Fruit fly (Drosophila melanogaster) whole organism, embryonic: ENCODE measurements around the gene bib.

Experiments
- BEAF-32 ChIP-seq: fragments of 200-800 bp; sonication (Bioruptor generic); optimal IDR thresholded peaks from 3 replicates; lab custom pipeline; 2017; ENCODE audit warnings: missing biosample characterization, missing genetic modification characterization, mild to moderate bottlenecking, moderate library complexity, missing genetic modification reagents
- CG10431 ChIP-seq: fragments of 200-800 bp; sonication (Bioruptor generic); optimal IDR thresholded peaks from 3 replicates; lab custom pipeline; 2018; ENCODE audit warnings: missing biosample characterization, mild to moderate bottlenecking, missing genetic modification characterization
- CG12391 ChIP-seq: fragments of 200-800 bp; sonication (Bioruptor generic); optimal IDR thresholded peaks from 3 replicates; lab custom pipeline; 2018; ENCODE audit warnings: missing biosample characterization, mild to moderate bottlenecking, missing genetic modification characterization, moderate library complexity
- CG12744 ChIP-seq: fragments of 200-800 bp; sonication (Bioruptor generic); optimal IDR thresholded peaks from 2 replicates; lab custom pipeline; 2016; ENCODE audit warnings: missing biosample characterization, missing genetic modification characterization
- CG14014 ChIP-seq: fragments of 200-800 bp; sonication (Bioruptor generic); IDR thresholded peaks from 2 replicates; pipeline ENCODE4 v1.3.6; 2022; ENCODE audit warnings: missing biosample characterization, missing genetic modification characterization
- CG15514 ChIP-seq: fragments of 200-800 bp; sonication (Bioruptor generic); optimal IDR thresholded peaks from 3 replicates; lab custom pipeline; 2017; ENCODE audit warnings: missing biosample characterization, missing genetic modification characterization, mild to moderate bottlenecking, moderate library complexity, missing genetic modification reagents
- CG17328 ChIP-seq: fragments of 200-800 bp; sonication (Bioruptor generic); IDR thresholded peaks from 2 replicates; pipeline ENCODE4 v1.3.6; 2022; ENCODE audit warnings: missing biosample characterization, missing genetic modification characterization
- CG2116 ChIP-seq: fragments of 200-800 bp; sonication (Bioruptor generic); optimal IDR thresholded peaks from 3 replicates; lab custom pipeline; 2018; ENCODE audit warnings: missing biosample characterization, mild to moderate bottlenecking, missing genetic modification characterization
- CG2199 ChIP-seq: fragments of 200-800 bp; sonication (Bioruptor generic); IDR thresholded peaks from 3 replicates; pipeline ENCODE4 v1.3.6; 2022; ENCODE audit warnings: missing biosample characterization, missing genetic modification characterization
- CG4360 ChIP-seq: fragments of 200-800 bp; sonication (Bioruptor generic); IDR thresholded peaks from 2 replicates; pipeline ENCODE4 v1.3.6; 2022; ENCODE audit warnings: missing biosample characterization, missing genetic modification characterization
- CG43689 ChIP-seq: fragments of 200-800 bp; sonication (Bioruptor generic); IDR thresholded peaks from 2 replicates; pipeline ENCODE4 v1.3.6; 2022; ENCODE audit warnings: missing biosample characterization, missing genetic modification characterization
- CG6765 ChIP-seq: fragments of 200-800 bp; sonication (Bioruptor generic); optimal IDR thresholded peaks from 3 replicates; lab custom pipeline; 2017; ENCODE audit warnings: missing biosample characterization, mild to moderate bottlenecking, missing genetic modification characterization
- CG9876 ChIP-seq: fragments of 200-800 bp; sonication (Bioruptor generic); optimal IDR thresholded peaks from 2 replicates; lab custom pipeline; 2016; ENCODE audit warnings: missing biosample characterization, missing genetic modification characterization
- D ChIP-seq, 2 experiments: fragments of 200-800 bp in 1 of 2; fragments of >200 bp in 1 of 2; sonication (Bioruptor generic) in 1 of 2; optimal IDR thresholded peaks; 2 replicates in 1 of 2; 3 replicates in 1 of 2; lab custom pipeline; 2017; ENCODE audit warnings: mild to moderate bottlenecking in 1 of 2, missing biosample characterization in 1 of 2, missing genetic modification characterization in 1 of 2, missing genetic modification reagents in 1 of 2
- Doc2 ChIP-seq: fragments of 200-800 bp; sonication (Bioruptor generic); IDR thresholded peaks from 2 replicates; pipeline ENCODE4 v1.3.6; 2022; ENCODE audit warnings: missing biosample characterization, missing genetic modification characterization
- Doc3 ChIP-seq: fragments of 200-800 bp; sonication (Bioruptor generic); IDR thresholded peaks from 3 replicates; pipeline ENCODE4 v1.3.6; 2022; ENCODE audit warnings: missing biosample characterization, missing genetic modification characterization; ENCODE audit not compliant: partially characterized antibody
- Dp ChIP-seq: fragments of 200-800 bp; sonication (Bioruptor generic); optimal IDR thresholded peaks from 2 replicates; lab custom pipeline; 2018; ENCODE audit warnings: missing biosample characterization, mild to moderate bottlenecking, missing genetic modification characterization, moderate library complexity
- E2f1 ChIP-seq: fragments of 200-800 bp; sonication (Bioruptor generic); IDR thresholded peaks from 2 replicates; pipeline ENCODE4 v1.3.6; 2022; ENCODE audit warnings: missing biosample characterization, missing genetic modification characterization
- H2.0 ChIP-seq: fragments of 200-800 bp; sonication (Bioruptor generic); IDR thresholded peaks from 2 replicates; pipeline ENCODE4 v1.3.6; 2022; ENCODE audit warnings: missing biosample characterization, missing genetic modification characterization
- HLH3B ChIP-seq: fragments of 200-800 bp; sonication (Bioruptor generic); IDR thresholded peaks from 2 replicates; pipeline ENCODE4 v1.3.6; 2022; ENCODE audit warnings: missing biosample characterization, missing genetic modification characterization
- Hmr ChIP-seq: fragments of 200-800 bp; sonication (Bioruptor generic); optimal IDR thresholded peaks from 3 replicates; lab custom pipeline; 2017; ENCODE audit warnings: mild to moderate bottlenecking, missing biosample characterization, missing genetic modification reagents, missing genetic modification characterization
- Meics ChIP-seq: fragments of 200-800 bp; sonication (Bioruptor generic); optimal IDR thresholded peaks from 2 replicates; lab custom pipeline; 2017; ENCODE audit warnings: missing biosample characterization, mild to moderate bottlenecking, missing genetic modification characterization
- ac ChIP-seq: fragments of 200-800 bp; sonication (Bioruptor generic); optimal IDR thresholded peaks from 3 replicates; lab custom pipeline; 2017; ENCODE audit warnings: missing biosample characterization, mild to moderate bottlenecking, missing genetic modification characterization
- aop ChIP-seq: fragments of 200-800 bp; sonication (Bioruptor generic); IDR thresholded peaks from 2 replicates; pipeline ENCODE4 v1.3.6; 2022; ENCODE audit warnings: missing biosample characterization, missing genetic modification characterization
- az2 ChIP-seq: fragments of 200-800 bp; sonication (Bioruptor generic); optimal IDR thresholded peaks from 3 replicates; lab custom pipeline; 2016; ENCODE audit warnings: missing biosample characterization, missing genetic modification characterization
- crol ChIP-seq: fragments of 200-800 bp; sonication (Bioruptor generic); IDR thresholded peaks from 2 replicates; pipeline ENCODE4 v1.3.6; 2022; ENCODE audit warnings: missing biosample characterization, missing genetic modification characterization
- emc ChIP-seq: fragments of 200-800 bp; sonication (Bioruptor generic); optimal IDR thresholded peaks from 2 replicates; lab custom pipeline; 2016; ENCODE audit warnings: missing biosample characterization, missing genetic modification characterization
- exex ChIP-seq: fragments of 200-800 bp; sonication (Bioruptor generic); optimal IDR thresholded peaks from 4 replicates; lab custom pipeline; 2018; ENCODE audit warnings: missing biosample characterization, mild to moderate bottlenecking, missing genetic modification characterization, moderate library complexity
- eyg ChIP-seq: fragments of 200-800 bp; sonication (Bioruptor generic); optimal IDR thresholded peaks from 3 replicates; lab custom pipeline; 2016; ENCODE audit warnings: missing biosample characterization, missing genetic modification characterization
- gro ChIP-seq: fragments of 200-800 bp; sonication (Bioruptor generic); optimal IDR thresholded peaks from 2 replicates; lab custom pipeline; 2016; ENCODE audit warnings: missing biosample characterization, missing genetic modification characterization
- hkb ChIP-seq, 2 experiments: fragments of 200-800 bp in 1 of 2; fragments of >200 bp in 1 of 2; sonication (Bioruptor generic) in 1 of 2; IDR thresholded peaks in 1 of 2; optimal IDR thresholded peaks in 1 of 2; 2 replicates each; pipeline versions ENCODE4 v1.3.6 to Lab custom; 2017 to 2022; ENCODE audit warnings: missing biosample characterization in 1 of 2, missing genetic modification characterization in 1 of 2
- jumu ChIP-seq: fragments of 200-800 bp; sonication (Bioruptor generic); optimal IDR thresholded peaks from 3 replicates; lab custom pipeline; 2016; ENCODE audit warnings: missing biosample characterization, missing genetic modification characterization
- klu ChIP-seq: fragments of 200-800 bp; sonication (Bioruptor generic); IDR thresholded peaks from 2 replicates; pipeline ENCODE4 v1.3.6; 2022; ENCODE audit warnings: missing biosample characterization, missing genetic modification characterization
- kni ChIP-seq: fragments of 200-800 bp; sonication (Bioruptor generic); optimal IDR thresholded peaks from 3 replicates; lab custom pipeline; 2017; ENCODE audit warnings: mild to moderate bottlenecking, missing biosample characterization, missing genetic modification reagents, missing genetic modification characterization
- mam ChIP-seq: fragments of 200-800 bp; sonication (Bioruptor generic); optimal IDR thresholded peaks from 3 replicates; lab custom pipeline; 2016; ENCODE audit warnings: missing biosample characterization, missing genetic modification characterization
- nerfin-1 ChIP-seq: fragments of 200-800 bp; sonication (Bioruptor generic); optimal IDR thresholded peaks from 3 replicates; lab custom pipeline; 2019; ENCODE audit warnings: missing biosample characterization, mild to moderate bottlenecking, missing genetic modification characterization, moderate library complexity
- odd ChIP-seq: fragments of 200-800 bp; sonication (Bioruptor generic); optimal IDR thresholded peaks from 2 replicates; lab custom pipeline; 2017; ENCODE audit warnings: missing biosample characterization, mild to moderate bottlenecking, missing genetic modification characterization
- prd ChIP-seq, 3 experiments: fragments of >200 bp in 2 of 3; fragments of 200-800 bp in 1 of 3; sonication (Bioruptor generic) in 1 of 3; optimal IDR thresholded peaks in 2 of 3; IDR thresholded peaks in 1 of 3; 2 replicates in 2 of 3; 3 replicates in 1 of 3; pipeline versions ENCODE4 v1.3.6 to Lab custom; 2017 to 2022; ENCODE audit warnings: missing biosample characterization in 1 of 3, missing genetic modification characterization in 1 of 3
- scrt ChIP-seq: fragments of 200-800 bp; sonication (Bioruptor generic); optimal IDR thresholded peaks from 2 replicates; lab custom pipeline; 2018; ENCODE audit warnings: missing biosample characterization, mild to moderate bottlenecking, missing genetic modification characterization, moderate library complexity
- sqz ChIP-seq: fragments of 200-800 bp; sonication (Bioruptor generic); optimal IDR thresholded peaks from 3 replicates; lab custom pipeline; 2018; ENCODE audit warnings: missing biosample characterization, mild to moderate bottlenecking, missing genetic modification characterization
- stc ChIP-seq: fragments of 200-800 bp; sonication (Bioruptor generic); IDR thresholded peaks from 2 replicates; pipeline ENCODE4 v1.3.6; 2022; ENCODE audit warnings: missing biosample characterization, missing genetic modification characterization
- tap ChIP-seq: fragments of 200-800 bp; optimal IDR thresholded peaks from 3 replicates; lab custom pipeline; 2019; ENCODE audit warnings: missing biosample characterization, mild to moderate bottlenecking, missing genetic modification characterization, moderate library complexity
- tio ChIP-seq: fragments of 200-800 bp; sonication (Bioruptor generic); optimal IDR thresholded peaks from 2 replicates; lab custom pipeline; 2017; ENCODE audit warnings: missing biosample characterization, missing genetic modification characterization, inconsistent platforms
- twi ChIP-seq: fragments of 200-800 bp; optimal IDR thresholded peaks from 2 replicates; lab custom pipeline; 2019; ENCODE audit warnings: missing biosample characterization, mild to moderate bottlenecking, missing genetic modification characterization, moderate library complexity
- vfl ChIP-seq: fragments of 200-800 bp; sonication (Bioruptor generic); optimal IDR thresholded peaks from 2 replicates; lab custom pipeline; 2016; ENCODE audit warnings: missing biosample characterization, missing genetic modification characterization
- wek ChIP-seq: fragments of 200-800 bp; sonication (Bioruptor generic); optimal IDR thresholded peaks from 3 replicates; lab custom pipeline; 2018; ENCODE audit warnings: missing biosample characterization, mild to moderate bottlenecking, missing genetic modification characterization, moderate library complexity
- zen ChIP-seq: fragments of 200-800 bp; sonication (Bioruptor generic); optimal IDR thresholded peaks from 3 replicates; lab custom pipeline; 2018; ENCODE audit warnings: missing biosample characterization, mild to moderate bottlenecking, missing genetic modification characterization, moderate library complexity
- zfh2 ChIP-seq: fragments of 200-800 bp; sonication (Bioruptor generic); optimal IDR thresholded peaks from 2 replicates; lab custom pipeline; 2016; ENCODE audit warnings: missing biosample characterization, missing genetic modification characterization

Gene bib

DNA sequence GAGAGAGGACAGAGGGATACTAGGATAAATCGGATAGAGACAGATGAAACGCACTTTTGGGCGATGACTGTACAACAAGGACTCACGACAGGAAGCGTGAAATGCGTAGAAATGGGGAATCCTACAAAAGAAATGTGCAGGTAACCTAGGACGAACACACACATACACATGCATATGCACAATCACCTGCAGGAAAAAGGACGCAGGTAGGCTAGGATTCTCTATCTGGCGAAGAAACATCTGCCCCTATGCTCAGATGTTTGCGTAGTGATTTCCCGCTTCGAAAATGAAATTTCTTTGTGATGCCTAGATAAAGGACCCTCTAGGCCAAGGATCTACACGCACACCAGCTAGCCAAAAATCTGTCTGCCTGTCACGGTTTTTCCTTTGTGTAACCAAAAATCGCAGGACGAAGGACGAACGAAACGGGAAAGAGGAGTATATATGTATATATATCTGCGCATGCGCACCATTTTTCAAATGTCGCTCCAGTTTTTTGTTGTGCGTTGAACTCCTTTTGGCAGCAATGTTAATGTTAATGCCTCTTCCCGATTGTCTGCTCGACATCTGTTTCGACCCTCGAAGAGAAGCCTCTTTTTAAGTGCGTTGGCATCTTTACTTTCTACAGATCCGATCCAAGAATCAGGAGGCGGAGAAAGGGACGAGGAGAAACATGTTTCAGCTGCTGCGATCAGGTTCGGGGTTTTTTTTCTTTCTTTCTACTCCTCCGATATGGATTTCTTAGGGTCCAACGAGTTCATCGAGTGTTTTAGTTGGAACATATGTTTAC lies 4.0 kb downstream of the bib start (continued):
- no peak for TF ChIP-seq CG10431 (GFP tag; lab: Kevin White, UChicago)
- TF ChIP-seq jumu (GFP tag; lab: Kevin White, UChicago), result no peak
- TF ChIP-seq CG12744, result no peak
- TF ChIP-seq zen, result peak; percentile 41
- no peak for TF ChIP-seq emc (GFP tag; lab: Kevin White, UChicago)
- no peak for TF ChIP-seq odd (GFP tag; lab: Kevin White, UChicago)
- TF ChIP-seq CG2199 (GFP tag; lab: Robert Waterston, UW), result peak; percentile 57; the same call in 1 of the 3 replicates
- no peak for TF ChIP-seq CG17328 (GFP tag; lab: Robert Waterston, UW)
- no peak for TF ChIP-seq E2f1
- no peak for TF ChIP-seq CG14014 (GFP tag; lab: Robert Waterston, UW)
- peak; percentile 82 for TF ChIP-seq kni (GFP tag; lab: Kevin White, UChicago)
- 0 out of 2 replicates have a peak, but pooled peaks have one; percentile 45 for TF ChIP-seq aop
- no peak for TF ChIP-seq stc (GFP tag; lab: Robert Waterston, UW)
- TF ChIP-seq CG2116, result no peak
- TF ChIP-seq H2.0 (GFP tag; lab: Robert Waterston, UW), result no peak
- TF ChIP-seq CG6765, result no peak
- no peak for TF ChIP-seq mam
- TF ChIP-seq zfh2 (GFP tag; lab: Kevin White, UChicago), result no peak
- no peak for TF ChIP-seq gro
- TF ChIP-seq CG12391 (tag; lab: Kevin White, UChicago), result no peak
- TF ChIP-seq crol (GFP tag; lab: Robert Waterston, UW), result peak; percentile 57; the same call in 1 of the 2 replicates
- TF ChIP-seq prd (optimal IDR thresholded peaks at IDR 0.05; lab: Kevin White, UChicago), result no peak
- 0 out of 3 replicates have a peak, but pooled peaks have one; percentile 20 for TF ChIP-seq prd (GFP tag; IDR thresholded peaks at IDR 0.05; lab: Robert Waterston, UW)
- TF ChIP-seq CG15514 (GFP tag; lab: Kevin White, UChicago), result no peak
- TF ChIP-seq Dp, result no peak
- peak; percentile 5 for TF ChIP-seq sqz (GFP tag; lab: Kevin White, UChicago)
- no peak for TF ChIP-seq BEAF-32
- no peak for TF ChIP-seq eyg (GFP tag; lab: Kevin White, UChicago)
- TF ChIP-seq vfl (GFP tag; lab: Kevin White, UChicago), result peak; percentile 22
- TF ChIP-seq Meics, result no peak
- TF ChIP-seq nerfin-1 (tag; lab: Kevin White, UChicago), result no peak
- no peak for TF ChIP-seq Doc2 (GFP tag; lab: Robert Waterston, UW)
- TF ChIP-seq exex, result no peak
- TF ChIP-seq az2 (GFP tag; lab: Kevin White, UChicago), result no peak
- no peak for TF ChIP-seq tio (GFP tag; lab: Kevin White, UChicago)
- TF ChIP-seq twi (tag; lab: Kevin White, UChicago), result peak; percentile 98
- TF ChIP-seq CG43689 (GFP tag; lab: Robert Waterston, UW), result no peak
- no peak for TF ChIP-seq HLH3B (GFP tag; lab: Robert Waterston, UW)
- TF ChIP-seq Doc3 (GFP tag; lab: Robert Waterston, UW), result no peak
- TF ChIP-seq Hmr, result no peak
- no peak for TF ChIP-seq tap (tag; lab: Kevin White, UChicago)
- TF ChIP-seq D (optimal IDR thresholded peaks at IDR 0.05; lab: Kevin White, UChicago), result peak; percentile 96
- no peak for TF ChIP-seq D (GFP tag; optimal IDR thresholded peaks at IDR 0.05; lab: Kevin White, UChicago)
- TF ChIP-seq ac (GFP tag; lab: Kevin White, UChicago), result peak; percentile 80
- TF ChIP-seq klu (GFP tag; lab: Robert Waterston, UW), result no peak
- TF ChIP-seq CG4360 (GFP tag; lab: Robert Waterston, UW), result peak; percentile 27; the same call in 1 of the 2 replicates
- no peak for TF ChIP-seq scrt (GFP tag; lab: Kevin White, UChicago)
- no peak for TF ChIP-seq hkb (optimal IDR thresholded peaks at IDR 0.05; lab: Kevin White, UChicago)
- TF ChIP-seq hkb (GFP tag; IDR thresholded peaks at IDR 0.05; lab: Robert Waterston, UW), result no peak
- TF ChIP-seq wek (GFP tag; lab: Kevin White, UChicago), result no peak
- TF ChIP-seq CG9876 (GFP tag; lab: Kevin White, UChicago), result no peak
